Fruit fly (Drosophila melanogaster): ENCODE data around the gene inaF-A.
A peak's percentile ranks its signal among the peaks of the same experiment; 100 is the strongest.

Gene inaF-A

dm6 chrX:11714529-11715262, 19.0 kb downstream of the inaF-A start (continued):
- 0 out of 2 replicates have a peak, but pooled peaks have one; percentile 21 for TF ChIP-seq peb (GFP tag; IDR thresholded peaks at IDR 0.05)
- TF ChIP-seq HLH3B (GFP tag; IDR thresholded peaks at IDR 0.05), result peak; percentile 50
- no peak for TF ChIP-seq CG3995 (GFP tag; optimal IDR thresholded peaks at IDR 0.05)
- peak; percentile 38 for TF ChIP-seq CG15011 (GFP tag; optimal IDR thresholded peaks at IDR 0.05)
- TF ChIP-seq CG12769 (tag; optimal IDR thresholded peaks at IDR 0.05), result peak; percentile 94
- peak; percentile 64 for TF ChIP-seq CG12071 (GFP tag; optimal IDR thresholded peaks at IDR 0.05)
- TF ChIP-seq lbe (GFP tag; optimal IDR thresholded peaks at IDR 0.05), result peak; percentile 27
- TF ChIP-seq CG7963 (GFP tag; IDR thresholded peaks at IDR 0.05; ENCODE audit: partially characterized antibody), result 0 out of 3 replicates have a peak, but pooled peaks have one; percentile 57
- TF ChIP-seq CG17328 (GFP tag; IDR thresholded peaks at IDR 0.05), result no peak
- TF ChIP-seq Ets97D (GFP tag; optimal IDR thresholded peaks at IDR 0.05), result peak; percentile 18
- no peak for TF ChIP-seq CG4617 (GFP tag; optimal IDR thresholded peaks at IDR 0.05; ENCODE audit: borderline replicate concordance)
- no peak for TF ChIP-seq Dip2 (GFP tag; IDR thresholded peaks at IDR 0.05)
- TF ChIP-seq chinmo (GFP tag; IDR thresholded peaks at IDR 0.05; ENCODE audit: partially characterized antibody), result 0 out of 4 replicates have a peak, but pooled peaks have one; percentile 65
- TF ChIP-seq h (optimal IDR thresholded peaks at IDR 0.05), result no peak
- TF ChIP-seq gro (GFP tag; optimal IDR thresholded peaks at IDR 0.05), result peak; percentile 44
- TF ChIP-seq Neu2 (GFP tag; optimal IDR thresholded peaks at IDR 0.05; ENCODE audit: borderline replicate concordance), result peak; percentile 3
- TF ChIP-seq Bgb (GFP tag; IDR thresholded peaks at IDR 0.05; ENCODE audit: partially characterized antibody), result no peak
- no peak for TF ChIP-seq klu (GFP tag; IDR thresholded peaks at IDR 0.05)
- peak; percentile 46 for TF ChIP-seq fd3F (GFP tag; optimal IDR thresholded peaks at IDR 0.05)
- TF ChIP-seq fd96Cb (tag; optimal IDR thresholded peaks at IDR 0.05), result peak; percentile 26
- TF ChIP-seq amos (GFP tag; IDR thresholded peaks at IDR 0.05; ENCODE audit: partially characterized antibody), result peak; percentile 57; the same call in 1 of the 2 replicates
- peak; percentile 9 for TF ChIP-seq CG6654 (GFP tag; optimal IDR thresholded peaks at IDR 0.05)
- TF ChIP-seq Rx (GFP tag; IDR thresholded peaks at IDR 0.05), result peak; percentile 49; the same call in 1 of the 2 replicates
- TF ChIP-seq Doc3 (GFP tag; IDR thresholded peaks at IDR 0.05; ENCODE audit: partially characterized antibody), result no peak
- TF ChIP-seq hth (optimal IDR thresholded peaks at IDR 0.05), result no peak
- TF ChIP-seq Ravus (GFP tag; IDR thresholded peaks at IDR 0.05), result no peak
- TF ChIP-seq CG11723 (GFP tag; optimal IDR thresholded peaks at IDR 0.05), result peak; percentile 9
- TF ChIP-seq Atf3 (GFP tag; optimal IDR thresholded peaks at IDR 0.05), result peak; percentile 58
- TF ChIP-seq CG3281 (GFP tag; optimal IDR thresholded peaks at IDR 0.05), result peak; percentile 35
- TF ChIP-seq CG3838 (GFP tag; optimal IDR thresholded peaks at IDR 0.05), result peak; percentile 54
- 0 out of 2 replicates have a peak, but pooled peaks have one; percentile 10 for TF ChIP-seq CG2129 (GFP tag; IDR thresholded peaks at IDR 0.05; ENCODE audit: partially characterized antibody)
- peak; percentile 47 for TF ChIP-seq maf-S (GFP tag; optimal IDR thresholded peaks at IDR 0.05)
- peak; percentile 83 for TF ChIP-seq kni (GFP tag; optimal IDR thresholded peaks at IDR 0.05)
- TF ChIP-seq CG3726 (GFP tag; IDR thresholded peaks at IDR 0.05), result peak; percentile 59; the same call in 1 of the 3 replicates
- TF ChIP-seq Myb (GFP tag; optimal IDR thresholded peaks at IDR 0.05), result peak; percentile 64
- peak; percentile 40 for TF ChIP-seq CG8089 (GFP tag; optimal IDR thresholded peaks at IDR 0.05)
- TF ChIP-seq schlank (tag; optimal IDR thresholded peaks at IDR 0.05), result peak; percentile 64
- 0 out of 2 replicates have a peak, but pooled peaks have one; percentile 39 for TF ChIP-seq CG32767 (GFP tag; IDR thresholded peaks at IDR 0.05)
- TF ChIP-seq disco-r (GFP tag; optimal IDR thresholded peaks at IDR 0.05), result peak; percentile 52
- TF ChIP-seq HmgZ (tag; optimal IDR thresholded peaks at IDR 0.05), result peak; percentile 72
- no peak for TF ChIP-seq pan (optimal IDR thresholded peaks at IDR 0.05)
- TF ChIP-seq pan (GFP tag; optimal IDR thresholded peaks at IDR 0.05 in 1 of 2, IDR thresholded peaks at IDR 0.05 in 1 of 2), result peak in 1 of 2 experiments; percentile 57
- TF ChIP-seq Vsx1 (GFP tag; optimal IDR thresholded peaks at IDR 0.05), result peak; percentile 23
- peak; percentile 44 for TF ChIP-seq ewg (GFP tag; optimal IDR thresholded peaks at IDR 0.05)
- TF ChIP-seq Atf6 (GFP tag; IDR thresholded peaks at IDR 0.05), result peak; percentile 81
- TF ChIP-seq HLH4C (GFP tag; IDR thresholded peaks at IDR 0.05; ENCODE audit: partially characterized antibody), result no peak
- no peak for TF ChIP-seq CG15073 (GFP tag; optimal IDR thresholded peaks at IDR 0.05)
- TF ChIP-seq corto (GFP tag; optimal IDR thresholded peaks at IDR 0.05), result no peak
- no peak for TF ChIP-seq yki (optimal IDR thresholded peaks at IDR 0.05)

Data from whole organism, embryonic.